Worm (Caenorhabditis elegans): ENCODE measurements around the gene R08C7.11.

R08C7.11 gene

DNA sequence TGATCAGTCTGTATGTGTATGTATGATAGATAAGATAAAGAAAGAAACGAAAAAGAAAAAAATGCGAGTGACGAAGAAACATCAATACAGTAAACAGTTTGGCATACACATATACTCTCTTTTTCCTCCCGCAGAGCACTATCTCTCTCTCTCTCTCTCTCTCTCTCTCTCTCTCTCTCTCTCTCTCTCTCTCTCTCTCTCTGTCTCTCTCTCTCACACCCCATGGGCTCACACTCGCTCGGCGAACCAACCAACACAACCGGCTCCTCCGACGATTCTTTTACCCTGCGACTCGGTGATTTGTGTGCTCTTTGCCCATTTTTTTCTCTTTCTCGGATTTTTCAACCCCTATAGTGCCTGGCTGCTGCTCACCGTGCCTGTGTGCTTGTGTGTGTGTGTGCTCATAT, 47.7 kb downstream of the R08C7.11 start (continued):
- TF ChIP-seq K02D7.2 (tag; optimal IDR thresholded peaks at IDR 0.05) (no peak), unc-3 (GFP tag; conservative IDR thresholded peaks at IDR 0.05) (no peak), unc-3 (tag; optimal IDR thresholded peaks at IDR 0.05) (no peak), ceh-6 (GFP tag; optimal IDR thresholded peaks at IDR 0.05) (no peak), C38D4.7 (GFP tag; optimal IDR thresholded peaks at IDR 0.05) (peak; percentile 5), pros-1 (tag; optimal IDR thresholded peaks at IDR 0.05) (peak; percentile 1)

DNA sequence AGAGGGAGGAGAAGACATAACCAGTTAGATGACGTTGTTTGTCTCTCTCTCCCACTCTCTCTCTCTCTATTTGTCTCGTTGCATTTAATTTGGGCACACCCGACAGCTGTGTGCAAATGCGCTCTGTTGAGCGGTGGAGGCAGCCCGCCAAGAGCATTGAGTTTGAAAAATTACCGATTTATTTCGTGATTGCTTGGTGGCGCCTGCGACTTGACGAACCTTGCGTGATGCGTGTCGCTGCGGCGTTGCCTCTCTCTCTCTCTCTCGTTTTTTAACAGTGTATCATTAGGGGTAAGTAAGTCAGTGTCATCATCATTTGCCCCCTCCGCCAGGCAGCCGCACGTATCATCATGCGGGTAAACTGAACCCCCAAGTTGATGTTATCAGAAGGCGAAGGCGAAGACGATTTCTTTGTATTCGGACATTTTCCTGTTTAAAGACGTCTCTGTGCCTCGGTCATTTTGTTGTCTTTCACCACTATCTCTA, 48.6 kb downstream of the R08C7.11 start:
- TF ChIP-seq nfya-1 (tag; optimal IDR thresholded peaks at IDR 0.05) (peak; percentile 33), unc-42 (tag; optimal IDR thresholded peaks at IDR 0.05) (peak; percentile 90), ceh-18 (tag; optimal IDR thresholded peaks at IDR 0.05) (peak; percentile 62), fkh-6 (tag; optimal IDR thresholded peaks at IDR 0.05) (peak; percentile 30), madf-2 (tag; optimal IDR thresholded peaks at IDR 0.05) (no peak), tbx-2 (tag; optimal IDR thresholded peaks at IDR 0.05) (peak; percentile 68), ceh-2 (tag; optimal IDR thresholded peaks at IDR 0.05) (peak; percentile 44), fkh-10 (GFP tag; optimal IDR thresholded peaks at IDR 0.05) (no peak), ref-2 (tag; optimal IDR thresholded peaks at IDR 0.05) (peak; percentile 62), K09A11.1 (tag; optimal IDR thresholded peaks at IDR 0.05; ENCODE audit: insufficient read depth) (peak; percentile 6), mec-3 (tag; optimal IDR thresholded peaks at IDR 0.05; ENCODE audit: borderline replicate concordance) (no peak), ceh-34 (tag; optimal IDR thresholded peaks at IDR 0.05) (peak; percentile 59), ceh-31 (tag; optimal IDR thresholded peaks at IDR 0.05) (peak; percentile 69), ceh-14 (tag; optimal IDR thresholded peaks at IDR 0.05) (peak; percentile 45)

DNA sequence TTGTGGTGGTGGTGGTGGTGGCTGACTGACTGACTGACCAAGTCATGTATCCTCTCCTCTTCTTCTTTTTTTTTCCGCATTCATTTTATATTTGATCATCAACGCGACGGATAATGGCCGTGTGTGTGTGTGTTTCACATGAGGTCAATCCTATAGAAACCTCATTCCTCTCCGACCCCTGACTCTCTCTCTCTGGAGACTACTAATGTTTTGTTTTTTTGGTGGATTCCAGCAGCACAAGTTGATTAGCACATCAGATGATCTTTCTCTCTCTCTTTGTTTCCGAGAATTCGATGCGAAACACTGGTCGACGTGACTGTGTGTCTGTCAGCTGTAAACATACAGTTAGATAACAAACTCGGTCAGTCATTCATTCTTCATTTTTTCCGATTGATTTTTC, 49.6 kb downstream of the R08C7.11 start, which contains the start of gene Y24D9A.7:
Gene Y24D9A.7, minus strand, starts transcription at position 46 of the 400 bp plus-strand sequence.
- TF ChIP-seq ref-2 (tag; optimal IDR thresholded peaks at IDR 0.05), result peak; percentile 1
- TF ChIP-seq syd-9 (tag; optimal IDR thresholded peaks at IDR 0.05), result no peak

Measured in whole organism, late embryonic.